Worm (Caenorhabditis elegans) whole organism, dauer: ENCODE results near the gene imb-2.

Experiments
- unc-62 ChIP-seq: sonication (generic microtip); optimal IDR thresholded peaks from 2 replicates; lab custom pipeline; 2017; ENCODE audit warnings: missing biosample characterization, missing genetic modification reagents, missing genetic modification characterization

The imb-2 gene

ce11 chrII:14388213-14388612 lies 22.7 kb downstream of the imb-2 start, which contains the start of gene F26H11.8:
TSS of gene F26H11.8 (plus strand) at chrII:14388513.
- TF ChIP-seq unc-62 = no peak

DNA sequence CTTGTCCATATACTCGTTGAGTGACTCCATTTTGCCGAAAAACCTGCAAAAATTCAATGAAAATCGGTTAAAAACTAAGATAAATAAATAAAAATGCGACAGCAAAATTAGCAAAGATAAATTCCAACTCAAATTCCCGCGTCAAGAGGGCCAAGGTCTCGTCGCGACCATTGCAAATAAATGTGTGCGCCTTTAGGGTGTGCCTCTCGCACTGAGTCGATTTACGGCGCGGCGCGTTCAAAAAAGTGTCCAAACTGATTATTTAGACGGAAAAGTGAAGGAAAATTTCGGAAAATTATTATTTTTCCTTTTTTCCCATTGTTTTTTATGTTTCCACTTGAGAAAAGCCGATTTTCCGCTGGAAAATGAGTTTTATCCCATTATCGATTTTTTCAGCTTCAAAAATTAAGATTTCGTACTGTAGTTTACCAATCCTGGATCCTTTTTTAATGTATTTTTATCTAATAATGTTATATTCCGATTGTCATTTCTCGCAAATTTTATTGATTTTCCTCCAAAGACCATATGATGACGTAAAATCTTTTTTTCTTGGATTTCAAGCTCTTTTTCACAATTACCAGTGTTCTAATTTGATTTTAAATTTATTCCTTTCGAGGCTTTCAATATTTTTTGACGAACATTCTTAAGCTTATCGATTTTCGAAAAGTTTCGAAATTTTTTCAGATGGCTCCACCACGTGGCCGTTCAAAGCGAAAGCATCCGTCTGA lies 24.7 kb downstream of the imb-2 start, which contains the start of the genes kbp-3 and nurf-1:
Gene kbp-3 (minus strand): TSS at position 43 of the 728 bp plus-strand sequence.
Gene nurf-1 (plus strand): TSS at position 678 of the 728 bp plus-strand sequence.
- no peak for TF ChIP-seq unc-62

ce11 chrII:14393766-14394165 lies 28.3 kb downstream of the imb-2 start:
- no peak for TF ChIP-seq unc-62

DNA sequence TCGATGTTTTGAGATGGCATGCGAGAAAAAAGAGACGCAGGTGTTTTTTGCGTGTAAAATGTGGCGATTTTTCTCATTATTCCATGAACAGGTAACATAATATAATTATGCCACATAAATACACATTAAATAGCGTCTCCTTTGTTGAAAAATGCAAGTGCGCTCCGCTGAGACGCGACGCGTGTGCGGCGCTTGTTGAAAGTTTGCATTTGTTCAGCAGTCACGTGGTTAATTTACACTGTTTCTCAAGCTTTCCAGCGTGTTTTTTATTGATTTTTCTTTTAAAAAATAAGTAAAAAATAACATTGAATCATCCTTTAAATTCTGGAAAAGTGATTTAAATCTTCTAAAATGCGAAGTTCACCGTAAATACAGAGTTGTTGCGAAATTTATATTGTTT lies 34.1 kb downstream of the imb-2 start:
- no peak for TF ChIP-seq unc-62

DNA sequence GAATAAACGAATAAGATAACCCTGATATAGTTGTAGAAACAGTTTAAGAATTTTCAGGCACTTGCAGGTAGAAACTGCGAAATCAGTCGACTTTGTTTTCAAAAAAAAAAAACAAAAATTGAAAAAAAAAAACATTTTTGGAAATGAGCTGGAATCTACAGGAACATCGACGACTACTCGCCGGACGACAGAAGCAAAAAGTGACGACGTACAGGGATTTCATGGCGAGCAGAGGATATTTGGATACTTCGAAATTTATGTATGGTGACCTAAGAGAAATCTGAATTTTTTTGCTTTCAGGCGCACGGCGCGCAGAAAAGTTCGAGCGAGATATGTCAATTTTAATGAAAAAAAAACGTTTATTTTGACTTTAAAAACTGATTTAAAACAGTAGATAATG lies 35.6 kb downstream of the imb-2 start:
- no peak for TF ChIP-seq unc-62

- no peak for TF ChIP-seq unc-62
Observed at ce11 chrII:14404266-14404665, 38.8 kb downstream of the imb-2 start.

DNA sequence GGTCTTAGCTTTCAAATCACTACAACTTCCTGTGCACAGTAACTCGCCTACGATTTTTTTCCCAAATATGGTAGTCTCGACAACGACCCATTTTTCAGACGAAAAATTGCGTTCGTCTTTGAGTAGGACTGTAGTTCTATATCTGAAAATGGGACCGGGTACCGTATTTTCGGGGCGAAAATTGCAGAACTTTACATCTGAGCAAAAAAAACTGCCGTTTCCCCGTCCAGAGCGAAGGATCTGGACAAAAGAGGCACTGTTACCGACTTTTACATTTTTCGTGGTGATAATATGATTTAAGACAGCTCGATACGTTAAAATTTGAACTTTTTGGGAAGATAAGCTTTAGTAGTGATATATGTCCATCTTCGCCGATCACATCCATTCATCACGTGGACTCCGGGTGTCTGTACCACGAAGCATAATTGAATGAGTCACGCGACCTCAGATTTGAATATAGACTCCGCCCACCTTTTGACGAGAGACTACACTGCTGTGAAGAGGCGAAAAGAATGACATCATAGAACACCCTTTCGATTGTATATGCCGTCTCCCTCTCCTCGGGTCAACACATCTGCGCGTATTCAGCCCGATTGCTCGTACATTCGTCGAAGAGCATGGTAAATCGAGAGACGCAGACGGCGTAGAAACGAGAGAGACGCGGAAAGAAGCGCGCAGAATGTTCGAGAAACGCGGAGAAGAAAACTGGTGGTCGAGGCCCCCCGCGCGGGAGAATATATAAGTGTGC lies 39.4 kb downstream of the imb-2 start:
- no peak for TF ChIP-seq unc-62

ce11 chrII:14405489-14406059 lies 40.1 kb downstream of the imb-2 start:
- TF ChIP-seq unc-62 = no peak

DNA sequence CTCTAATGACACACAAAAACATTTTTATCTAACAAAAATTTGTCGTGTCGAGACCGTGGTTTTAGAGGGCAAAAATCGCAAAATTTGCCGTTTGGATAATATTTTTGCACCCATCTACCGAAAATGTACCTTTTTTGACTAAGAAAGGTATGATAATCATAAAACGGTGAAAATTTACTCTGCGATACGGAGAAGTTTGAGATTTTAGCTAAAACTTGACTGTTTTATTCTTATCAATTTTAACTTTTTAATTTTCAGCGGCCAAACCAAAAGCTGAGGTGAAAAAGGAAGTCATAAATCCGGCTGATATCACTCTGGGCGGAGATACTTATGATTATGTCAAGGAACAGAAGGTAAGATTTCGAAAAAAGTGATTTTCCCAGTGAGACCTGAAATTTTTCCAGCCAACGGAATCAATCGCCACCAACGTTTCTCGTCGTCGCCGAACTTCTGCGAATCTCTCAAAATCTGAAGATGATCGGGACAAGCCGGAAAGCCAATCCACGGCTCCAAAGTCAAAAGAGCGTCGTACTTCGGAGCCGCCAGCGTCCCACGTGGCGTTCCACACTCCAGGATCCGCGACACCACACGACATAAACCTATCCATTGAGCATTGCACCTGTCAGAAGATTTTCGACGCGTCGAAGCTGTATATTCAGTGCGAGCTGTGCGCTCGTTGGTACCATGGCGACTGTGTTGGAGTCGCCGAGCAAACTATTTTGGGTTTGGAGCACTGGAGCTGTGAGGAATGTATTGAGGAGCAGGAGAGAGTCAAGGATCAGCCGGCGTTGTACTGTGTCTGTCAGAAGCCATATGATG lies 40.8 kb downstream of the imb-2 start:
- no peak for TF ChIP-seq unc-62

DNA sequence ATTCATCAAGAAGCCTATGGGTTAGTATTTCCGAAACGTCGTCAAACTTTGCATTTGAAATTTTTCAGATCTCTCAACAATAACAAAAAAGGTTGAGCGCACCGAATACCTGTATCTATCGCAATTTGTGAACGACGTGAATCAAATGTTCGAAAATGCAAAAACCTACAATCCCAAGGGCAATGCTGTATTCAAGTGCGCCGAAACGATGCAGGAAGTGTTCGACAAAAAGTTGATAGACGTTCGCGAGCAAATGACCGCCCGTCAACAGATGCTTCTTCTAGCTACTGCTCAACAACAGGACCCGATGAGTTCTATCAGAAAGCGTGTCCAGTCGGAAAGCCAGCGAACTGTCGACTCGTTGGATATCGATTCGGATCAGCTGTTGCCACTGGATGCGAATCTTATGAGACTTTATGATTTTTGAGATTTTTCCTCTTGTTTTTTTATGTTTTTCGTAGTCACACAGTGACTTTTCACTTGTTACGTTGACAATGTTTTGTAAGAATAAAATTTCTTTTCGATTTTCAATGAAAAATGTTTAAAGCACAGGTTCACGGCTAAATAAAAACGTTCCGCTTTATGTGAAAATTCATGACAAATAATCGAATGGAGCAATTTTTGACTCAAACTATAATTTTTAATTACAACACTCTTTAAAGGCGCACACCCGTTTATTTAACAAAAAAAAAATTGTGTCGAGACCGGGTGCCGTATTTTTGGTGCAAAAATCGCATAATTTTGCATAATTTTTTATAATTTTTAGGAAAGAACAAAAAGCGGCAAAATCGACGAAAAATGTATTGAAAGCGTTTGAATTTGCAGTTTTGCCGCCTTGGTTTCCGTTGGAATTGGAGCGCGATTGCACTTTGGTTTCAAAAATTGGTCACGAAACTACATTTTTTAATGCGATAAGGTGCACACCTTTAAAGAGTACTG lies 42.1 kb downstream of the imb-2 start:
- TF ChIP-seq unc-62 = no peak

ce11 chrII:14408312-14408711 lies 42.8 kb downstream of the imb-2 start, which contains the start of gene F26H11.4:
TSS of gene F26H11.4 (plus strand) at chrII:14408612.
- TF ChIP-seq unc-62 = no peak

DNA sequence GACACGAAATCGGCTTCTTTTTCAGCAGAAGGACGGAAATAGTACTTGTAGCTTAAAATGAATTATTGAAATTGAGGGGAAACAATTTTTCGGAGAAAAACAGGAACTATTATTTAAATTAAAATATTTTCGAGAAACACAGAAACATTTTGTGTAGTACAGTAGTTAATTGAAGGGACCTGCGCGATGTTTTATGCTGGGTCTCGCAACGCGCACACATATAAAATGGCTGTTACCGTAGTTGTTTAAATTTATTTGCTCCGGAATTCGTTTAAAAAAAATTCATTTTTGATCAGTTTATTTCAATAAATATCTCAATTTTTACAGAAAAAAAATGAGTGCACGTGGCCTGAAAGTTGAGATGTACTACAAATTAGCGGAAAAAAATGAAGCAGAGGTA lies 45.3 kb downstream of the imb-2 start, which contains the start of gene dsb-2:
Gene dsb-2 (plus strand): TSS at position 328 of the 400 bp plus-strand sequence.
- TF ChIP-seq unc-62 = no peak

DNA sequence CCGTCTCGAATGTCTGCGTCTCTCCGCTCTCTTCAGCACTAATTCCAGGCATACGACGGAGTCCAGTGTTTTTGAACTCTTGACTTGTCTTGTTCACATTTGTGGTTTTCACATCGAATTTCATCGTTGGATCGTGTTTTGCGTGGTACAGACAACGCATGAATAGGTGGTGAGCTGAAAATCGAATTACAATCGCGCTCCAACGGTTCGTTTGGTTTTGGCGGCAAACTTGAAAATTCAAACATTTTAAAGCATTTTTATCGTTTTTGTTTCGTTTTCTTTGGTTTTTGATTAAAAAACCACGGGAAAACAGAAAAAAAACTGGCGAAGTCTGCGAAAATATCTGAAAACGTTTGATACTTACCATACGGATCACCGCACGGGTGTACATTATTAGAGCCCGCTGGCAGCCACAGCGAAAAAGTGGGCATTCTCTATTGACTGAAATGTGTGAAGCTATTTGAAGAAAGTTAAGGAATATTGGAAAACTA lies 47.6 kb downstream of the imb-2 start, which contains the start of gene exl-1:
Gene exl-1 (minus strand): TSS at position 441 of the 491 bp plus-strand sequence.
- no peak for TF ChIP-seq unc-62

- TF ChIP-seq unc-62 = no peak
Observed at ce11 chrII:14413709-14414108, 48.2 kb downstream of the imb-2 start.

DNA sequence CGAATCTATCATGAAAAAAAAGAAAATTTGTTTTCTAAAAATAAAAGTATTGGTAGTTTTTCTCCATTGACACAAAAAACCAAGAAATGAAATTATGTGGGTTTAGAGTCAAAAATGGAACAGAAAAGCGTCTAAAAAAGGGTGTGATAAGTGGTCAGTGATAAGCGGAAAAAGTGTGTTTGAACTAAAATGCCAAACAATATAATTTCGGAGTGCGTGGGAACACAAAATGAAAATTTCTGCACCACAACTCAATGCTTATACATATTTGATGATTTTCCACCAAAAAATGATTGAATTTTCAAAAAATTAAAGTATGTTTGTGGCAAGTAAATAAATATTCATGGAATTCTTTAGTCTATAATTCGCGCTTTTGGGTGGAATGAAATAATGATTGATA lies 49.9 kb downstream of the imb-2 start:
- TF ChIP-seq unc-62 = no peak
